Fruit fly (Drosophila melanogaster) whole organism, wandering third instar larva: ENCODE data around the gene CG10405.

Experiments
- Abd-B ChIP-seq: fragments of >200 bp; optimal IDR thresholded peaks from 2 replicates; lab custom pipeline; 2017; ENCODE audit warnings: missing biosample characterization, missing genetic modification characterization
- N ChIP-seq: fragments of >200 bp; optimal IDR thresholded peaks from 2 replicates; lab custom pipeline; 2018; ENCODE audit warnings: missing biosample characterization, missing external identifiers, missing genetic modification characterization
- h ChIP-seq: fragments of 200-800 bp; sonication (Bioruptor generic); optimal IDR thresholded peaks from 3 replicates; lab custom pipeline; 2016; ENCODE audit warnings: missing biosample characterization, mild to moderate bottlenecking, missing genetic modification characterization

- TF ChIP-seq h (GFP tag; lab: Kevin White, UChicago) (no peak), N (no peak), Abd-B (GFP tag; lab: Kevin White, UChicago) (no peak)
These were observed 31.4 kb downstream of the CG10405 start for dm6 chr3R:16485487-16486233.
